Worm (Caenorhabditis elegans) whole organism, midembryonic: Measurements from ENCODE around the gene csn-3.

ENCODE experiments used
- cog-1 ChIP-seq: sonication (generic microtip); optimal IDR thresholded peaks from 2 replicates; lab custom pipeline; 2016; ENCODE audit warnings: missing genetic modification characterization, missing compliant biosample characterization
- flt-1 ChIP-seq: fragments of 200-800 bp; sonication (Bioruptor generic); IDR thresholded peaks from 2 replicates; pipeline ENCODE4 v1.3.6; 2022; ENCODE audit warnings: missing genetic modification characterization, missing compliant biosample characterization
- klf-2 ChIP-seq: fragments of 200-800 bp; sonication (Bioruptor generic); conservative IDR thresholded peaks from 2 replicates; pipeline ENCODE4 v1.3.6; 2022; ENCODE audit warnings: missing genetic modification reagents, missing genetic modification characterization, missing compliant biosample characterization
- med-1 ChIP-seq: sonication (generic microtip); optimal IDR thresholded peaks from 2 replicates; lab custom pipeline; 2017; ENCODE audit warnings: missing genetic modification characterization, mild to moderate bottlenecking, missing compliant biosample characterization, antibody characterized with exemption, missing genetic modification reagents; ENCODE audit not compliant: insufficient read depth
- tab-1 ChIP-seq: fragments of 200-800 bp; sonication (Bioruptor generic); IDR thresholded peaks from 2 replicates; pipeline ENCODE4 v1.3.6; 2022; ENCODE audit warnings: missing genetic modification characterization, missing compliant biosample characterization

DNA sequence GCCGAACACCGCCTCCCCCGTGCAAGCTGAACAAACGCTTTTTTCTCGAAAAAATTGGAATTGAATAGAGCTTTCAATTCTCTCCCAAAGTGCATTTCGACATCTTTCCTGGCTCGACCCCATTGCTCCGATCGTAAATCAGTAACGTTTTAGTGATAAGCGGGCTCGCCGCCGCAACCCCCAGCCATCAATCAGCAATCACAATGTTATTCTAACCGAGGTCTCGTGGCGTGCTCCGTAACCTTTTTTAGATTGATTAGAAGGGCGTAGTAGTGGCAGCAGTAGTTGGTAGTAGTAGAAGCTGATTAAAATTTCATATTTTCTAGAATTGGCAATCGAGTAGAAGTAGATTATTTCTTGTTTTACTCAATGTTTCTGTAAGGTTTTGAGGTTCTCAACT, 7.2 kb upstream of the csn-3 start:
- TF ChIP-seq tab-1 (GFP tag; lab: Robert Waterston, UW) (no peak), med-1 (GFP tag; lab: Kevin White, UChicago) (no peak), cog-1 (tag; lab: Kevin White, UChicago) (no peak), flt-1 (no peak), klf-2 (GFP tag; lab: Robert Waterston, UW) (no peak)
